Fruit fly (Drosophila melanogaster) Kc167 (cell line): ENCODE data around the gene pum.

Source experiments
- Myc ChIP-seq: fragments of >200 bp; optimal IDR thresholded peaks from 2 replicates; lab custom pipeline; 2017; ENCODE audit warnings: missing external identifiers
- Sin3A ChIP-seq: fragments of >200 bp; optimal IDR thresholded peaks from 2 replicates; lab custom pipeline; 2018; ENCODE audit warnings: missing external identifiers
- h ChIP-seq: fragments of >200 bp; optimal IDR thresholded peaks from 3 replicates; lab custom pipeline; 2018; ENCODE audit warnings: missing external identifiers
- insv ChIP-seq: fragments of >200 bp; optimal IDR thresholded peaks from 3 replicates; lab custom pipeline; 2018; ENCODE audit warnings: missing external identifiers
- psq ChIP-seq: fragments of >200 bp; optimal IDR thresholded peaks from 2 replicates; lab custom pipeline; 2017; ENCODE audit warnings: missing external identifiers

DNA sequence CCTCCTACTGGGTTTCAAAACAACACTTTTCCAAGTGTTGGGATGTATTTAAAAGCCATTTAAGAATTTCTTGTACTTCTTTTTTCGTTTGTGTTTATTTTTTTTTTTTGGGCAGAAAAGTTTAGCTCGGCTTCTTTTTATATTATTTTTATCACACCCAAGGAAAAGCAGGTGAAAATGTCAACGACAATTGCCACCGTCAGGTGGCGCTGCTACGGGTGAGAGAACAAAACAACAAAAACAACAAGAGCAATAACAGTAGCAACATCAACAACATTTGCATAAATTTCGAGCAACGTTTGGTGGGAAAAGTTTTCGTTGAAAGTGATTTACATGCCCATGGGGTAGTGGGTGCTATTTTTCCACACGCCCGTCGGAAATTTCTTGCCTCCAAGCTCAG, 147.2 kb downstream of the pum start:
- TF ChIP-seq h (lab: Kevin White, UChicago) (no peak), psq (lab: Kevin White, UChicago) (no peak), Myc (lab: Kevin White, UChicago) (no peak), insv (lab: Kevin White, UChicago) (no peak), Sin3A (lab: Kevin White, UChicago) (no peak)
